Worm (Caenorhabditis elegans): ENCODE measurements around the gene F56A8.3.
A peak's percentile ranks its signal among the peaks of the same experiment; 100 is the strongest.

The F56A8.3 gene

DNA sequence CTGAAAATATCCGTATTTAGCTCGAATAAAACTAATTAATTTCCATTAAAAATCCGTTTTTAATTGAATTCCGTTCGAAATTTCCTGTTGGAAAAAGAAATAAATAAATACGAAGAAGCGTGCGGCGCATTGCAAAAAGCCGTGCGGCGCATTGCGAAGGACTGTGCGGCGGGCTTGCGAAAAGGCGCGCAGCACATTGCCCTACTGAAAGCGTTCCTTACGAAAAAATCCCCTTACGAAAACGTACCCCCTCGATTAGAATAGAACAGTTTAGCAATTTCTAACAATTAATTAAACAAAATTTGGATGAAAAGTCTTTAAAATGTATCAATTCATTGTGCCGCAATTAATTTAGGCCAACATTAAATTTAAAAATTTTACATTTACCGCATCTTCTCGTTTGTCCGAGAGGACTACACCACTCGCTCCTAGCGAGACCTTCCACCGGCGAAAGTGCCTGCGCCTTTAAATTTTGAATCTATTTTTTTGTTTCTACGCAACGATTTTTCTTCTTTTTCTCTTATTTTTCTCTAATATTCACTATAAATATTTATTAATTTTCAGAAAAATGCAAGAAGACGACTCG, 39.7 kb downstream of the F56A8.3 start, which contains the start of gene npp-18 (continued):
- TF ChIP-seq nhr-85 (tag): peak; percentile 91
- TF ChIP-seq xbp-1 (tag; optimal IDR thresholded peaks at IDR 0.05): peak; percentile 73
- peak; percentile 77 to 89 (median 85) for TF ChIP-seq dpl-1 (GFP tag; optimal IDR thresholded peaks at IDR 0.05)
- peak; percentile 70 for TF ChIP-seq dsc-1 (tag; optimal IDR thresholded peaks at IDR 0.05)

- TF ChIP-seq zip-4 (GFP tag; optimal IDR thresholded peaks at IDR 0.05): no peak
- TF ChIP-seq rnt-1 (tag; optimal IDR thresholded peaks at IDR 0.05): peak; percentile 9
- no peak for TF ChIP-seq aha-1 (tag; optimal IDR thresholded peaks at IDR 0.05)
- peak in 1 of 3 experiments; percentile 2 for TF ChIP-seq dpl-1 (GFP tag; optimal IDR thresholded peaks at IDR 0.05)
- TF ChIP-seq lin-39 (tag; optimal IDR thresholded peaks at IDR 0.05): no peak
- no peak for TF ChIP-seq mef-2 (tag; optimal IDR thresholded peaks at IDR 0.05)
- TF ChIP-seq unc-30 (tag; optimal IDR thresholded peaks at IDR 0.05): no peak
- no peak for TF ChIP-seq fkh-10 (GFP tag; optimal IDR thresholded peaks at IDR 0.05)
- TF ChIP-seq ceh-90 (tag; optimal IDR thresholded peaks at IDR 0.05): no peak
- TF ChIP-seq lin-13 (GFP tag; optimal IDR thresholded peaks at IDR 0.05): no peak
- TF ChIP-seq elt-2 (tag; optimal IDR thresholded peaks at IDR 0.05): peak; percentile 18
- TF ChIP-seq aly-2 (tag; optimal IDR thresholded peaks at IDR 0.05): peak; percentile 19
- peak; percentile 58 for TF ChIP-seq mep-1 (tag; optimal IDR thresholded peaks at IDR 0.05)
- TF ChIP-seq C34B4.2 (tag; optimal IDR thresholded peaks at IDR 0.05): no peak
- no peak for TF ChIP-seq sptf-1 (tag; optimal IDR thresholded peaks at IDR 0.05)
- peak in 1 of 2 experiments; percentile 19 for TF ChIP-seq efl-1 (optimal IDR thresholded peaks at IDR 0.05)
- peak in 1 of 2 experiments; percentile 83 for TF ChIP-seq efl-1 (GFP tag; optimal IDR thresholded peaks at IDR 0.05 in 1 of 2)
- no peak for TF ChIP-seq hlh-17 (GFP tag; optimal IDR thresholded peaks at IDR 0.05; ENCODE audit: borderline replicate concordance)
- TF ChIP-seq ceh-82 (tag; optimal IDR thresholded peaks at IDR 0.05): no peak
- no peak for TF ChIP-seq swsn-7 (tag; optimal IDR thresholded peaks at IDR 0.05)
- no peak for TF ChIP-seq isw-1 (GFP tag; IDR thresholded peaks at IDR 0.05)
- no peak for TF ChIP-seq zag-1 (tag; optimal IDR thresholded peaks at IDR 0.05)
- TF ChIP-seq lir-3 (tag; optimal IDR thresholded peaks at IDR 0.05; ENCODE audit: poor library complexity): no peak
- TF ChIP-seq nhr-85 (tag): peak; percentile 76
- no peak for TF ChIP-seq unc-98 (GFP tag; IDR thresholded peaks at IDR 0.05)
- no peak for TF ChIP-seq unc-86 (tag; optimal IDR thresholded peaks at IDR 0.05)
- TF ChIP-seq skn-1 (tag; optimal IDR thresholded peaks at IDR 0.05): peak; percentile 8
- no peak for TF ChIP-seq mab-9 (GFP tag; IDR thresholded peaks at IDR 0.05)
- TF ChIP-seq blmp-1 (tag; optimal IDR thresholded peaks at IDR 0.05): peak; percentile 61
- TF ChIP-seq lin-15B (tag; optimal IDR thresholded peaks at IDR 0.05): no peak
- TF ChIP-seq lsy-2 (tag; optimal IDR thresholded peaks at IDR 0.05): peak in 1 of 2 experiments; percentile 34
- no peak for TF ChIP-seq nhr-77 (tag; optimal IDR thresholded peaks at IDR 0.05)
- TF ChIP-seq nhr-47 (tag; optimal IDR thresholded peaks at IDR 0.05): peak; percentile 2
- no peak for TF ChIP-seq sup-37 (GFP tag; optimal IDR thresholded peaks at IDR 0.05)
- no peak for TF ChIP-seq ceh-88 (GFP tag; IDR thresholded peaks at IDR 0.05)
- peak in 1 of 6 experiments; percentile 20 for TF ChIP-seq elt-3 (tag; optimal IDR thresholded peaks at IDR 0.05)
- TF ChIP-seq tlp-1 (tag; optimal IDR thresholded peaks at IDR 0.05): no peak
- TF ChIP-seq hlh-4 (tag; optimal IDR thresholded peaks at IDR 0.05): no peak
- TF ChIP-seq nhr-90 (tag; optimal IDR thresholded peaks at IDR 0.05; ENCODE audit: poor library complexity): peak; percentile 22
- TF ChIP-seq ceh-63 (GFP tag; optimal IDR thresholded peaks at IDR 0.05): no peak
- peak; percentile 36 for TF ChIP-seq snu-23 (GFP tag; optimal IDR thresholded peaks at IDR 0.05)
Measured at ce11 chrIII:13298722-13299431, 42.2 kb downstream of the F56A8.3 start, which contains the start of gene pgm-2. Gene pgm-2, plus strand, starts transcription at chrIII:13299378.
